ENCODE assay signal across 1 fruit fly cellular context in the genomic region with DNA sequence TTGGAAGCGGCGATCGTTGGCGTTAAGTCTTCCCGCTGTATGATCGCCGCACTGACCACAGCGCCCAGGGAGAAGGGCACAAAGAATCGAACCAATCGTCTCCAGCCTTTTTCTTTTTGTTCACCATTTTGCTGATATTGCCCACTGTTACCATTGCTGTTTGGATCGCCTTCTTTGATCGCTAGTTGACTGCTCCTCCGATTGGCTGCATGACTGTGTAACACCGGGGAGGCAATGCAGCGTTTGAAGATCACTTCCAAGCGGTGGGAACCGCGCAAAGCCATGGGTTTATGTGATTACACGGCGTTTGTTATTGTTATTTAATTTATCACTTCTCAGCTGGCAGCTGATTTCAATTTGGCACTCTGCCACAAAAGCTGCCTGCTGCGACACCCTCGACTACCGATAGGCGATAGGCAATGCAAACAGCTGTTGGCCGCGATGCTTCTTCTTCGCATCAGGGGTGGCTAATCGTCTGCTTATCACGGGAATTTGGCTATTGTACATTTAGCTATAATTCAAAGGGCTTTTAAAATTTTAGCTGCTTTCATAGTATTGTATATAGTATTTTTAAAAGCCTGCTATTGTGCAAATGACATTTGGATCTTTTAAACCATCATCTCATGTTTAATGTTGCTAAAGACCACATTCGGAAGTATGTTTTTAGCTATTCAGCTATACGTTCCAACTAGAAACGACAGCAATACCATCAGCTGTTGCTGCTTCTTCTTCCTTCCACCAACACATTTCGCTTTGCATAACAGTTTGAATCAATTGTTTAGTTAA.
TF ChIP-seq lines count a peak whose summit lies in the region.

A gene (minus strand): TSS at position 590 of the 786 bp plus-strand sequence.
A gene (plus strand): TSS at position 716 of the 786 bp plus-strand sequence.

TF ChIP-seq in whole organism, embryonic, 481 proteins besides CTCF, POLR2A, EP300 and RAD21 (continued from another document and continues in another):
- peak; percentile 55 for TF ChIP-seq tgo (GFP tag; IDR thresholded peaks at IDR 0.05; lab: Robert Waterston, UW)
- peak; percentile 49 for TF ChIP-seq CG15479 (GFP tag; optimal IDR thresholded peaks at IDR 0.05; lab: Kevin White, UChicago)
- TF ChIP-seq Camta (GFP tag; optimal IDR thresholded peaks at IDR 0.05; lab: Kevin White, UChicago), result peak; percentile 59
- TF ChIP-seq bigmax (GFP tag; optimal IDR thresholded peaks at IDR 0.05; lab: Kevin White, UChicago), result no peak
- no peak for TF ChIP-seq Adf1 (GFP tag; IDR thresholded peaks at IDR 0.05; lab: Robert Waterston, UW)
- TF ChIP-seq CG16815 (GFP tag; optimal IDR thresholded peaks at IDR 0.05; lab: Kevin White, UChicago), result peak; percentile 37
- peak; percentile 100 for TF ChIP-seq crp (GFP tag; optimal IDR thresholded peaks at IDR 0.05; lab: Kevin White, UChicago)
- peak; percentile 32; the same call in 1 of the 3 replicates for TF ChIP-seq Doc3 (GFP tag; IDR thresholded peaks at IDR 0.05; lab: Robert Waterston, UW; ENCODE audit: partially characterized antibody)
- TF ChIP-seq Awh (GFP tag; IDR thresholded peaks at IDR 0.05; lab: Robert Waterston, UW), result no peak
- no peak for TF ChIP-seq Dfd (GFP tag; optimal IDR thresholded peaks at IDR 0.05; lab: Kevin White, UChicago)
- TF ChIP-seq br (optimal IDR thresholded peaks at IDR 0.05; lab: Kevin White, UChicago), result no peak
- peak; percentile 9 for TF ChIP-seq CG13123 (GFP tag; optimal IDR thresholded peaks at IDR 0.05; lab: Kevin White, UChicago)
- peak; percentile 72 for TF ChIP-seq Abd-B (GFP tag; optimal IDR thresholded peaks at IDR 0.05; lab: Kevin White, UChicago)
- TF ChIP-seq CG6791 (GFP tag; IDR thresholded peaks at IDR 0.05; lab: Robert Waterston, UW; ENCODE audit: partially characterized antibody), result peak; percentile 51; the same call in 1 of the 3 replicates
- peak; percentile 63 to 98 for TF ChIP-seq Pdp1 (GFP tag; optimal IDR thresholded peaks at IDR 0.05; lab: Kevin White, UChicago)
- peak; percentile 50 for TF ChIP-seq NfI (GFP tag; optimal IDR thresholded peaks at IDR 0.05; lab: Kevin White, UChicago)
- peak; percentile 73 for TF ChIP-seq lilli (GFP tag; optimal IDR thresholded peaks at IDR 0.05; lab: Kevin White, UChicago)
- peak; percentile 44; the same call in 1 of the 3 replicates for TF ChIP-seq dysf (GFP tag; IDR thresholded peaks at IDR 0.05; lab: Robert Waterston, UW)
- TF ChIP-seq Antp (GFP tag; optimal IDR thresholded peaks at IDR 0.05; lab: Kevin White, UChicago), result peak; percentile 61
- peak; percentile 55 for TF ChIP-seq CG1647 (GFP tag; optimal IDR thresholded peaks at IDR 0.05; lab: Kevin White, UChicago)
- peak; percentile 58 for TF ChIP-seq trem (tag; optimal IDR thresholded peaks at IDR 0.05; lab: Kevin White, UChicago)
- peak; percentile 42 for TF ChIP-seq Fer2 (tag; optimal IDR thresholded peaks at IDR 0.05; lab: Kevin White, UChicago)
- TF ChIP-seq CG12219 (GFP tag; optimal IDR thresholded peaks at IDR 0.05; lab: Kevin White, UChicago), result no peak
- no peak for TF ChIP-seq emc (GFP tag; optimal IDR thresholded peaks at IDR 0.05; lab: Kevin White, UChicago)
- TF ChIP-seq CG4730 (GFP tag; IDR thresholded peaks at IDR 0.05; lab: Robert Waterston, UW), result no peak
- TF ChIP-seq her (GFP tag; optimal IDR thresholded peaks at IDR 0.05; lab: Kevin White, UChicago), result peak; percentile 51
- peak; percentile 26 for TF ChIP-seq CG10654 (GFP tag; optimal IDR thresholded peaks at IDR 0.05; lab: Kevin White, UChicago)
- peak; percentile 63; the same call in 1 of the 3 replicates for TF ChIP-seq otp (GFP tag; IDR thresholded peaks at IDR 0.05; lab: Robert Waterston, UW)
- no peak for TF ChIP-seq Xrp1 (GFP tag; IDR thresholded peaks at IDR 0.05; lab: Robert Waterston, UW)
- TF ChIP-seq CG12155 (GFP tag; optimal IDR thresholded peaks at IDR 0.05; lab: Kevin White, UChicago), result peak; percentile 57
- no peak for TF ChIP-seq C15 (GFP tag; IDR thresholded peaks at IDR 0.05; lab: Robert Waterston, UW)
- TF ChIP-seq luna (GFP tag; optimal IDR thresholded peaks at IDR 0.05; lab: Kevin White, UChicago), result peak; percentile 48
- TF ChIP-seq nerfin-1 (tag; optimal IDR thresholded peaks at IDR 0.05; lab: Kevin White, UChicago), result no peak
- peak; percentile 79 for TF ChIP-seq sug (tag; optimal IDR thresholded peaks at IDR 0.05; lab: Kevin White, UChicago)
- TF ChIP-seq CG10565 (GFP tag; optimal IDR thresholded peaks at IDR 0.05; lab: Kevin White, UChicago), result no peak
- TF ChIP-seq Sry-δ (GFP tag; optimal IDR thresholded peaks at IDR 0.05; lab: Kevin White, UChicago), result peak; percentile 64
- TF ChIP-seq cg (GFP tag; optimal IDR thresholded peaks at IDR 0.05; lab: Kevin White, UChicago), result no peak
- TF ChIP-seq zen (tag; optimal IDR thresholded peaks at IDR 0.05; lab: Kevin White, UChicago), result peak; percentile 71
- peak; percentile 65 for TF ChIP-seq BEAF-32 (GFP tag; optimal IDR thresholded peaks at IDR 0.05; lab: Kevin White, UChicago)
- peak; percentile 73 for TF ChIP-seq twi (tag; optimal IDR thresholded peaks at IDR 0.05; lab: Kevin White, UChicago)
- TF ChIP-seq Sry-β (GFP tag; optimal IDR thresholded peaks at IDR 0.05; lab: Kevin White, UChicago), result peak; percentile 100
- TF ChIP-seq CG7271 (tag; optimal IDR thresholded peaks at IDR 0.05; lab: Kevin White, UChicago), result no peak
- TF ChIP-seq Hr78 (GFP tag; optimal IDR thresholded peaks at IDR 0.05; lab: Kevin White, UChicago), result no peak
- no peak for TF ChIP-seq Lpt (GFP tag; optimal IDR thresholded peaks at IDR 0.05; lab: Kevin White, UChicago)
- no peak for TF ChIP-seq danr (GFP tag; IDR thresholded peaks at IDR 0.05; lab: Robert Waterston, UW)
- TF ChIP-seq az2 (GFP tag; optimal IDR thresholded peaks at IDR 0.05; lab: Kevin White, UChicago), result peak; percentile 33
- TF ChIP-seq CG3065 (GFP tag; optimal IDR thresholded peaks at IDR 0.05; lab: Kevin White, UChicago), result peak; percentile 38
- no peak for TF ChIP-seq lov (optimal IDR thresholded peaks at IDR 0.05; lab: Kevin White, UChicago)
- no peak for TF ChIP-seq lov (GFP tag; IDR thresholded peaks at IDR 0.05; lab: Robert Waterston, UW)
- TF ChIP-seq CG10431 (GFP tag; optimal IDR thresholded peaks at IDR 0.05; lab: Kevin White, UChicago), result no peak
- no peak for TF ChIP-seq cato (GFP tag; optimal IDR thresholded peaks at IDR 0.05; lab: Kevin White, UChicago; ENCODE audit: borderline replicate concordance)
- peak; percentile 54; the same call in 1 of the 3 replicates for TF ChIP-seq zfh1 (GFP tag; IDR thresholded peaks at IDR 0.05; lab: Robert Waterston, UW)
- TF ChIP-seq Dll (GFP tag; IDR thresholded peaks at IDR 0.05; lab: Robert Waterston, UW; ENCODE audit: partially characterized antibody), result peak; percentile 56; the same call in 2 of the 4 replicates
- TF ChIP-seq Dp (GFP tag; optimal IDR thresholded peaks at IDR 0.05; lab: Kevin White, UChicago), result peak; percentile 57
- TF ChIP-seq CG2120 (GFP tag; optimal IDR thresholded peaks at IDR 0.05; lab: Kevin White, UChicago), result peak; percentile 85
- TF ChIP-seq ato (GFP tag; IDR thresholded peaks at IDR 0.05; lab: Robert Waterston, UW; ENCODE audit: partially characterized antibody), result 0 out of 2 replicates have a peak, but pooled peaks have one; percentile 12
- TF ChIP-seq maf-S (GFP tag; optimal IDR thresholded peaks at IDR 0.05; lab: Kevin White, UChicago), result peak; percentile 45
- TF ChIP-seq chm (GFP tag; IDR thresholded peaks at IDR 0.05; lab: Robert Waterston, UW), result no peak
- TF ChIP-seq CG9437 (GFP tag; optimal IDR thresholded peaks at IDR 0.05; lab: Kevin White, UChicago), result peak; percentile 25
- TF ChIP-seq CG8924 (tag; optimal IDR thresholded peaks at IDR 0.05; lab: Kevin White, UChicago), result peak; percentile 62
- TF ChIP-seq CG1529 (GFP tag; optimal IDR thresholded peaks at IDR 0.05; lab: Kevin White, UChicago), result peak; percentile 1
- TF ChIP-seq CG7357 (GFP tag; IDR thresholded peaks at IDR 0.05; lab: Robert Waterston, UW), result peak; percentile 52; the same call in 1 of the 3 replicates
- TF ChIP-seq Mad (GFP tag; optimal IDR thresholded peaks at IDR 0.05; lab: Kevin White, UChicago), result peak; percentile 69
- TF ChIP-seq ftz-f1 (GFP tag; optimal IDR thresholded peaks at IDR 0.05; lab: Kevin White, UChicago), result peak; percentile 67
- TF ChIP-seq sens (GFP tag; lab: Kevin White, UChicago), result peak; percentile 93
- peak; percentile 34 for TF ChIP-seq NK7.1 (GFP tag; optimal IDR thresholded peaks at IDR 0.05; lab: Kevin White, UChicago)
- TF ChIP-seq Lim3 (GFP tag; IDR thresholded peaks at IDR 0.05; lab: Robert Waterston, UW), result no peak
- peak; percentile 77 for TF ChIP-seq Rfx (GFP tag; IDR thresholded peaks at IDR 0.05; lab: Robert Waterston, UW)
- TF ChIP-seq pros (GFP tag; optimal IDR thresholded peaks at IDR 0.05; lab: Kevin White, UChicago), result no peak
- no peak for TF ChIP-seq CG4360 (GFP tag; IDR thresholded peaks at IDR 0.05; lab: Robert Waterston, UW)
- TF ChIP-seq CG9797 (GFP tag; optimal IDR thresholded peaks at IDR 0.05; lab: Kevin White, UChicago), result peak; percentile 31
- peak; percentile 52 for TF ChIP-seq CG3163 (GFP tag; optimal IDR thresholded peaks at IDR 0.05; lab: Kevin White, UChicago)
- peak; percentile 70 for TF ChIP-seq gsb-n (tag; optimal IDR thresholded peaks at IDR 0.05; lab: Kevin White, UChicago)
- 0 out of 2 replicates have a peak, but pooled peaks have one; percentile 31 for TF ChIP-seq unc-4 (GFP tag; IDR thresholded peaks at IDR 0.05; lab: Robert Waterston, UW; ENCODE audit: partially characterized antibody)
- TF ChIP-seq TFAM (GFP tag; optimal IDR thresholded peaks at IDR 0.05; lab: Kevin White, UChicago), result no peak
- peak; percentile 46; the same call in 2 of the 3 replicates for TF ChIP-seq HLH4C (GFP tag; IDR thresholded peaks at IDR 0.05; lab: Robert Waterston, UW; ENCODE audit: partially characterized antibody)
- peak; percentile 80 for TF ChIP-seq CG12659 (GFP tag; optimal IDR thresholded peaks at IDR 0.05; lab: Kevin White, UChicago)
- peak; percentile 43; the same call in 1 of the 2 replicates for TF ChIP-seq cas (GFP tag; IDR thresholded peaks at IDR 0.05; lab: Robert Waterston, UW)
- TF ChIP-seq Side (GFP tag; optimal IDR thresholded peaks at IDR 0.05; lab: Kevin White, UChicago), result no peak
- TF ChIP-seq fd3F (GFP tag; optimal IDR thresholded peaks at IDR 0.05; lab: Kevin White, UChicago), result peak; percentile 40
- peak; percentile 39 for TF ChIP-seq CG1602 (GFP tag; optimal IDR thresholded peaks at IDR 0.05; lab: Kevin White, UChicago)
- TF ChIP-seq CG2889 (GFP tag; IDR thresholded peaks at IDR 0.05; lab: Robert Waterston, UW), result no peak
- TF ChIP-seq CG7928 (GFP tag; optimal IDR thresholded peaks at IDR 0.05; lab: Kevin White, UChicago), result peak; percentile 72
- TF ChIP-seq lab (GFP tag; optimal IDR thresholded peaks at IDR 0.05; lab: Kevin White, UChicago), result peak; percentile 63
- no peak for TF ChIP-seq D (optimal IDR thresholded peaks at IDR 0.05; lab: Kevin White, UChicago)
- no peak for TF ChIP-seq D (GFP tag; optimal IDR thresholded peaks at IDR 0.05; lab: Kevin White, UChicago)
- no peak for TF ChIP-seq Hr39 (optimal IDR thresholded peaks at IDR 0.05; lab: Kevin White, UChicago)
- TF ChIP-seq Mrtf (GFP tag; IDR thresholded peaks at IDR 0.05; lab: Robert Waterston, UW), result no peak
- TF ChIP-seq CG11093 (GFP tag; IDR thresholded peaks at IDR 0.05; lab: Robert Waterston, UW), result 0 out of 3 replicates have a peak, but pooled peaks have one; percentile 22
- TF ChIP-seq D19B (GFP tag; optimal IDR thresholded peaks at IDR 0.05; lab: Kevin White, UChicago), result no peak
- peak; percentile 51; the same call in 1 of the 2 replicates for TF ChIP-seq ssp (GFP tag; IDR thresholded peaks at IDR 0.05; lab: Robert Waterston, UW)
- TF ChIP-seq toy (GFP tag; IDR thresholded peaks at IDR 0.05; lab: Robert Waterston, UW), result no peak
- no peak for TF ChIP-seq so (GFP tag; IDR thresholded peaks at IDR 0.05; lab: Robert Waterston, UW)
- TF ChIP-seq CG8089 (GFP tag; optimal IDR thresholded peaks at IDR 0.05; lab: Kevin White, UChicago), result no peak
- TF ChIP-seq bab2 (GFP tag; optimal IDR thresholded peaks at IDR 0.05; lab: Kevin White, UChicago), result peak; percentile 66
- no peak for TF ChIP-seq wor (GFP tag; IDR thresholded peaks at IDR 0.05; lab: Robert Waterston, UW)
- no peak for TF ChIP-seq tup (GFP tag; optimal IDR thresholded peaks at IDR 0.05; lab: Kevin White, UChicago)
- TF ChIP-seq Bgb (GFP tag; IDR thresholded peaks at IDR 0.05; lab: Robert Waterston, UW; ENCODE audit: partially characterized antibody), result peak; percentile 58
- TF ChIP-seq Med (GFP tag; lab: Kevin White, UChicago), result peak; percentile 88
- no peak for TF ChIP-seq CG15011 (GFP tag; optimal IDR thresholded peaks at IDR 0.05; lab: Kevin White, UChicago)
- TF ChIP-seq CG4404 (GFP tag; IDR thresholded peaks at IDR 0.05; lab: Robert Waterston, UW), result peak; percentile 62
- peak; percentile 5; the same call in 1 of the 2 replicates for TF ChIP-seq CG10959 (GFP tag; IDR thresholded peaks at IDR 0.05; lab: Robert Waterston, UW)
- TF ChIP-seq NFAT (GFP tag; IDR thresholded peaks at IDR 0.05; lab: Robert Waterston, UW), result peak; percentile 66; the same call in 1 of the 2 replicates
- peak; percentile 64 to 66 for TF ChIP-seq dpn (GFP tag; optimal IDR thresholded peaks at IDR 0.05; lab: Kevin White, UChicago)
- peak; percentile 76 for TF ChIP-seq CG3847 (GFP tag; IDR thresholded peaks at IDR 0.05; lab: Robert Waterston, UW)
- peak; percentile 64; the same call in 1 of the 3 replicates for TF ChIP-seq Opbp (GFP tag; IDR thresholded peaks at IDR 0.05; lab: Robert Waterston, UW; ENCODE audit: partially characterized antibody)
- peak; percentile 41 for TF ChIP-seq CG10209 (GFP tag; optimal IDR thresholded peaks at IDR 0.05; lab: Kevin White, UChicago)
- no peak for TF ChIP-seq ttk (GFP tag; IDR thresholded peaks at IDR 0.05; lab: Robert Waterston, UW)
- TF ChIP-seq gfzf (GFP tag; optimal IDR thresholded peaks at IDR 0.05; lab: Kevin White, UChicago), result peak; percentile 6
- TF ChIP-seq vnd (GFP tag; IDR thresholded peaks at IDR 0.05; lab: Robert Waterston, UW; ENCODE audit: partially characterized antibody), result 0 out of 3 replicates have a peak, but pooled peaks have one; percentile 35
- TF ChIP-seq CG14441 (GFP tag; IDR thresholded peaks at IDR 0.05; lab: Robert Waterston, UW), result peak; percentile 40; the same call in 1 of the 2 replicates
- peak; percentile 13 for TF ChIP-seq ab (GFP tag; optimal IDR thresholded peaks at IDR 0.05; lab: Kevin White, UChicago)
- no peak for TF ChIP-seq odd (GFP tag; optimal IDR thresholded peaks at IDR 0.05; lab: Kevin White, UChicago)
- TF ChIP-seq CG9876 (GFP tag; optimal IDR thresholded peaks at IDR 0.05; lab: Kevin White, UChicago), result no peak
- TF ChIP-seq ash1 (GFP tag; optimal IDR thresholded peaks at IDR 0.05; lab: Kevin White, UChicago), result no peak
- 0 out of 2 replicates have a peak, but pooled peaks have one; percentile 15 for TF ChIP-seq CG32772 (GFP tag; IDR thresholded peaks at IDR 0.05; lab: Robert Waterston, UW)
- TF ChIP-seq CG1603 (tag; optimal IDR thresholded peaks at IDR 0.05; lab: Kevin White, UChicago), result peak; percentile 48
- TF ChIP-seq CG9215 (GFP tag; IDR thresholded peaks at IDR 0.05; lab: Robert Waterston, UW), result no peak; the same call in 1 of the 2 replicates
